Fruit fly (Drosophila melanogaster): ENCODE results near the gene CG11563.

The CG11563 gene

dm6 chr3R:31688671-31689642 lies 47.9 kb upstream of the CG11563 start:
- TF ChIP-seq CG12236 (GFP tag; optimal IDR thresholded peaks at IDR 0.05) (no peak), CG13775 (GFP tag; optimal IDR thresholded peaks at IDR 0.05) (no peak), Dll (GFP tag; IDR thresholded peaks at IDR 0.05; ENCODE audit: partially characterized antibody) (peak; percentile 49; the same call in 1 of the 4 replicates), CG33557 (GFP tag; optimal IDR thresholded peaks at IDR 0.05) (no peak), CG15696 (tag; optimal IDR thresholded peaks at IDR 0.05) (no peak), pan (optimal IDR thresholded peaks at IDR 0.05) (no peak), pan (GFP tag; optimal IDR thresholded peaks at IDR 0.05 in 1 of 2, IDR thresholded peaks at IDR 0.05 in 1 of 2) (no peak), odd (GFP tag; optimal IDR thresholded peaks at IDR 0.05) (no peak), Hmx (GFP tag; optimal IDR thresholded peaks at IDR 0.05) (no peak), Dip3 (GFP tag; optimal IDR thresholded peaks at IDR 0.05) (no peak), tap (tag; optimal IDR thresholded peaks at IDR 0.05) (no peak), CG17186 (GFP tag; optimal IDR thresholded peaks at IDR 0.05) (no peak), CG7987 (GFP tag; optimal IDR thresholded peaks at IDR 0.05) (no peak), insv (GFP tag; optimal IDR thresholded peaks at IDR 0.05) (no peak), Tbp (GFP tag; optimal IDR thresholded peaks at IDR 0.05) (no peak), Optix (GFP tag; IDR thresholded peaks at IDR 0.05) (no peak), CG3995 (GFP tag; optimal IDR thresholded peaks at IDR 0.05) (no peak), ase (GFP tag; IDR thresholded peaks at IDR 0.05) (no peak), ttk (GFP tag; IDR thresholded peaks at IDR 0.05) (peak; percentile 54; the same call in 1 of the 2 replicates), CG12391 (tag; optimal IDR thresholded peaks at IDR 0.05) (peak; percentile 16), fd96Cb (tag; optimal IDR thresholded peaks at IDR 0.05) (peak; percentile 22), CG31224 (GFP tag; IDR thresholded peaks at IDR 0.05) (no peak), Sox102F (GFP tag; optimal IDR thresholded peaks at IDR 0.05) (peak; percentile 37), CG14860 (GFP tag; IDR thresholded peaks at IDR 0.05; ENCODE audit: partially characterized antibody) (no peak), CG18262 (tag; optimal IDR thresholded peaks at IDR 0.05) (peak; percentile 30), CG8281 (tag; optimal IDR thresholded peaks at IDR 0.05) (no peak), CG12299 (tag; optimal IDR thresholded peaks at IDR 0.05) (no peak), chinmo (GFP tag; IDR thresholded peaks at IDR 0.05; ENCODE audit: partially characterized antibody) (peak; percentile 83; the same call in 3 of the 4 replicates), Xrp1 (GFP tag; IDR thresholded peaks at IDR 0.05) (no peak), pnt (GFP tag; optimal IDR thresholded peaks at IDR 0.05) (no peak), bigmax (GFP tag; optimal IDR thresholded peaks at IDR 0.05) (no peak), CG31441 (GFP tag; IDR thresholded peaks at IDR 0.05) (peak; percentile 31; the same call in 1 of the 2 replicates), CG15601 (tag; optimal IDR thresholded peaks at IDR 0.05) (no peak), oc (tag; optimal IDR thresholded peaks at IDR 0.05) (no peak), CG13624 (GFP tag; optimal IDR thresholded peaks at IDR 0.05) (no peak), CG11695 (GFP tag; IDR thresholded peaks at IDR 0.05) (no peak), schlank (tag; optimal IDR thresholded peaks at IDR 0.05) (no peak), NfI (GFP tag; optimal IDR thresholded peaks at IDR 0.05) (no peak), sob (GFP tag; IDR thresholded peaks at IDR 0.05) (no peak), sens (GFP tag) (peak; percentile 14), CG12104 (GFP tag; optimal IDR thresholded peaks at IDR 0.05) (no peak), CG7745 (tag; optimal IDR thresholded peaks at IDR 0.05) (peak; percentile 16), fd102C (GFP tag; optimal IDR thresholded peaks at IDR 0.05) (no peak), Atf3 (GFP tag; optimal IDR thresholded peaks at IDR 0.05) (no peak), Med (GFP tag) (no peak), CG4404 (GFP tag; IDR thresholded peaks at IDR 0.05) (no peak), hb (GFP tag; IDR thresholded peaks at IDR 0.05; ENCODE audit: partially characterized antibody) (no peak), CG17359 (tag; optimal IDR thresholded peaks at IDR 0.05) (peak; percentile 37), stc (GFP tag; IDR thresholded peaks at IDR 0.05) (peak; percentile 32; the same call in 1 of the 2 replicates)
